Worm (Caenorhabditis elegans) whole organism, L4 larva: ENCODE results near the gene R02F11.11.

Experiments used
- F44E2.7 ChIP-seq: fragments of 200-800 bp; sonication (Bioruptor generic); IDR thresholded peaks from 2 replicates; pipeline ENCODE4 v2.1.2; 2022; ENCODE audit warnings: missing genetic modification characterization, missing compliant biosample characterization
- F49E8.2 ChIP-seq: sonication (generic microtip); optimal IDR thresholded peaks from 2 replicates; lab custom pipeline; 2016; ENCODE audit warnings: missing compliant biosample characterization, mild to moderate bottlenecking, missing genetic modification characterization, borderline replicate concordance
- ama-1 ChIP-seq: fragments of 150-350 bp; optimal IDR thresholded peaks from 2 replicates; lab custom pipeline; 2014; ENCODE audit warnings: inconsistent platforms, mixed read lengths
- mdl-1 ChIP-seq, 2 experiments: fragments of 150-350 bp in 1 of 2; sonication (generic microtip) in 1 of 2; optimal IDR thresholded peaks; 2 replicates each; lab custom pipeline; 2014 to 2017; ENCODE audit warnings: missing biosample characterization in 2 of 2, missing genetic modification characterization in 2 of 2
- pqm-1 ChIP-seq: sonication (generic microtip); optimal IDR thresholded peaks from 2 replicates; lab custom pipeline; 2017; ENCODE audit warnings: missing biosample characterization, missing genetic modification characterization
- unc-62 ChIP-seq, 3 experiments: fragments of 150-350 bp in 1 of 3; sonication (generic microtip); optimal IDR thresholded peaks in 2 of 3; peaks in 1 of 3; 1 replicate in 1 of 3; 2 replicates in 2 of 3; lab custom pipeline; 2014 to 2017; ENCODE audit warnings: missing biosample characterization in 3 of 3, missing genetic modification characterization in 3 of 3, missing genetic modification reagents in 3 of 3, missing genotype in 1 of 3

DNA sequence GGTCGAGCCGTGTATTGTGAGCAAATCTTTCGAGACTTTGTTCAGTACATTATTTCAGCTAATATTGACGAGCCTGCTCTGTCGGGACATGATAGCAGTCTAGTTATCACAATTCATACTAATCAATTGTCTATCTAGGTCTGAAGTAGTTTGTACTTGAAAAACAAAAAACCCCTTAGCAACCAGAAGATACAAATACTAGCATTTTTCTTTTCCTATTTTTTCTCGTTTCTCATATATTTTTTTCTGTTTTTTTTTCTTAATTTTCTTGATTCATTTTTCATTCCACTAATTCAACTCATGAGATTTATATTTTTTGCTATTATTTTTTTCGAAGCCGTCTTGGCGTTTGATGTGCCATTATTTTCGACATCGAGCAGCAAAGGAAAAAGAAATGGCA lies 4.5 kb upstream of the R02F11.11 start, which contains the start of gene R02F11.9:
- no peak for TF ChIP-seq ama-1 (lab: Kevin White, UChicago)
- TF ChIP-seq unc-62 (GFP tag; optimal IDR thresholded peaks at IDR 0.05 in 1 of 2; lab: Kevin White, UChicago) = no peak
- TF ChIP-seq unc-62 (tag; optimal IDR thresholded peaks at IDR 0.05; lab: Kevin White, UChicago) = no peak
- TF ChIP-seq mdl-1 (tag; optimal IDR thresholded peaks at IDR 0.05; lab: Kevin White, UChicago) = no peak
- no peak for TF ChIP-seq pqm-1
- TF ChIP-seq F49E8.2 (tag; lab: Kevin White, UChicago) = no peak
- TF ChIP-seq F44E2.7 (GFP tag; lab: Robert Waterston, UW) = no peak
